Fruit fly (Drosophila melanogaster) whole organism, embryonic: Measurements from ENCODE around the gene alphaKap4.

Experiments used
- Aef1 ChIP-seq: fragments of 200-800 bp; sonication (Bioruptor generic); IDR thresholded peaks from 3 replicates; pipeline ENCODE4 v1.3.6; 2022; ENCODE audit warnings: missing biosample characterization, missing genetic modification characterization
- CG11696 ChIP-seq: fragments of 200-800 bp; sonication (Bioruptor generic); IDR thresholded peaks from 2 replicates; pipeline ENCODE4 v1.3.6; 2022; ENCODE audit warnings: missing biosample characterization, missing genetic modification characterization
- CG12769 ChIP-seq: fragments of 200-800 bp; sonication (Bioruptor generic); optimal IDR thresholded peaks from 2 replicates; lab custom pipeline; 2019; ENCODE audit warnings: missing biosample characterization, mild to moderate bottlenecking, missing genetic modification characterization, moderate library complexity
- CG15011 ChIP-seq: fragments of 200-800 bp; sonication (Bioruptor generic); optimal IDR thresholded peaks from 3 replicates; lab custom pipeline; 2018; ENCODE audit warnings: missing biosample characterization, mild to moderate bottlenecking, missing genetic modification characterization
- CG1647 ChIP-seq: fragments of 200-800 bp; sonication (Bioruptor generic); optimal IDR thresholded peaks from 3 replicates; lab custom pipeline; 2016; ENCODE audit warnings: missing biosample characterization, missing genetic modification characterization
- CG16813 ChIP-seq: fragments of 200-800 bp; sonication (Bioruptor generic); IDR thresholded peaks from 3 replicates; pipeline ENCODE4 v1.3.6; 2022; ENCODE audit warnings: missing biosample characterization, missing genetic modification characterization; ENCODE audit not compliant: partially characterized antibody
- CG17361 ChIP-seq: fragments of 200-800 bp; sonication (Bioruptor generic); IDR thresholded peaks from 3 replicates; pipeline ENCODE4 v1.3.6; 2022; ENCODE audit warnings: missing biosample characterization, missing genetic modification characterization
- CG17802 ChIP-seq: fragments of 200-800 bp; sonication (Bioruptor generic); optimal IDR thresholded peaks from 2 replicates; lab custom pipeline; 2018; ENCODE audit warnings: missing biosample characterization, mild to moderate bottlenecking, missing genetic modification characterization, moderate library complexity
- CG17829 ChIP-seq: fragments of 200-800 bp; optimal IDR thresholded peaks from 2 replicates; lab custom pipeline; 2019; ENCODE audit warnings: missing biosample characterization, mild to moderate bottlenecking, missing genetic modification characterization, moderate library complexity
- CG31365 ChIP-seq: fragments of 200-800 bp; sonication (Bioruptor generic); optimal IDR thresholded peaks from 2 replicates; lab custom pipeline; 2018; ENCODE audit warnings: missing biosample characterization, mild to moderate bottlenecking, missing genetic modification characterization
- CG33557 ChIP-seq: fragments of 200-800 bp; sonication (Bioruptor generic); optimal IDR thresholded peaks from 2 replicates; lab custom pipeline; 2019; ENCODE audit warnings: missing biosample characterization, mild to moderate bottlenecking, missing genetic modification characterization, moderate library complexity
- CG43689 ChIP-seq: fragments of 200-800 bp; sonication (Bioruptor generic); IDR thresholded peaks from 2 replicates; pipeline ENCODE4 v1.3.6; 2022; ENCODE audit warnings: missing biosample characterization, missing genetic modification characterization
- CG4404 ChIP-seq: fragments of 200-800 bp; sonication (Bioruptor generic); IDR thresholded peaks from 2 replicates; pipeline ENCODE4 v1.3.6; 2022; ENCODE audit warnings: missing biosample characterization, missing genetic modification characterization
- CG4820 ChIP-seq: fragments of 200-800 bp; sonication (Bioruptor generic); optimal IDR thresholded peaks from 3 replicates; lab custom pipeline; 2016; ENCODE audit warnings: missing biosample characterization, missing genetic modification characterization
- CG4854 ChIP-seq: fragments of 200-800 bp; sonication (Bioruptor generic); optimal IDR thresholded peaks from 2 replicates; lab custom pipeline; 2016; ENCODE audit warnings: missing biosample characterization, missing genetic modification characterization, inconsistent platforms
- CG5180 ChIP-seq: fragments of 200-800 bp; sonication (Bioruptor generic); optimal IDR thresholded peaks from 3 replicates; lab custom pipeline; 2017; ENCODE audit warnings: missing biosample characterization, missing genetic modification characterization, mild to moderate bottlenecking, moderate library complexity, missing genetic modification reagents
- CG6765 ChIP-seq: fragments of 200-800 bp; sonication (Bioruptor generic); optimal IDR thresholded peaks from 3 replicates; lab custom pipeline; 2017; ENCODE audit warnings: missing biosample characterization, mild to moderate bottlenecking, missing genetic modification characterization
- CG7839 ChIP-seq: fragments of 200-800 bp; sonication (Bioruptor generic); optimal IDR thresholded peaks from 3 replicates; lab custom pipeline; 2018; ENCODE audit warnings: missing biosample characterization, mild to moderate bottlenecking, missing genetic modification characterization, moderate library complexity
- CG9727 ChIP-seq: fragments of 200-800 bp; sonication (Bioruptor generic); optimal IDR thresholded peaks from 3 replicates; lab custom pipeline; 2017; ENCODE audit warnings: missing biosample characterization, mild to moderate bottlenecking, missing genetic modification characterization
- CG9797 ChIP-seq: fragments of 200-800 bp; sonication (Bioruptor generic); optimal IDR thresholded peaks from 3 replicates; lab custom pipeline; 2018; ENCODE audit warnings: missing biosample characterization, mild to moderate bottlenecking, missing genetic modification characterization
- Dad ChIP-seq: fragments of 200-800 bp; sonication (Bioruptor generic); optimal IDR thresholded peaks from 3 replicates; lab custom pipeline; 2016; ENCODE audit warnings: missing biosample characterization, missing genetic modification characterization
- Dfd ChIP-seq, 2 experiments: fragments of >200 bp; optimal IDR thresholded peaks; 2 replicates each; lab custom pipeline; 2017; ENCODE audit warnings: missing biosample characterization in 2 of 2, missing genetic modification characterization in 2 of 2
- E2f2 ChIP-seq: fragments of 200-800 bp; sonication (Bioruptor generic); IDR thresholded peaks from 2 replicates; pipeline ENCODE4 v1.3.6; 2022; ENCODE audit warnings: missing biosample characterization, missing genetic modification characterization
- ERR ChIP-seq: fragments of 200-800 bp; sonication (Bioruptor generic); optimal IDR thresholded peaks from 2 replicates; lab custom pipeline; 2016; ENCODE audit warnings: missing biosample characterization, missing genetic modification characterization
- HLH3B ChIP-seq: fragments of 200-800 bp; sonication (Bioruptor generic); IDR thresholded peaks from 2 replicates; pipeline ENCODE4 v1.3.6; 2022; ENCODE audit warnings: missing biosample characterization, missing genetic modification characterization
- HLH54F ChIP-seq: fragments of 200-800 bp; sonication (Bioruptor generic); optimal IDR thresholded peaks from 3 replicates; lab custom pipeline; 2016; ENCODE audit warnings: missing biosample characterization, missing genetic modification characterization
- Max ChIP-seq: fragments of 200-800 bp; sonication (Bioruptor generic); optimal IDR thresholded peaks from 2 replicates; lab custom pipeline; 2016; ENCODE audit warnings: missing biosample characterization, mild to moderate bottlenecking, missing genetic modification characterization
- Oli ChIP-seq: fragments of 200-800 bp; sonication (Bioruptor generic); optimal IDR thresholded peaks from 2 replicates; lab custom pipeline; 2018; ENCODE audit warnings: missing biosample characterization, mild to moderate bottlenecking, missing genetic modification characterization, moderate library complexity
- Rx ChIP-seq: fragments of 200-800 bp; sonication (Bioruptor generic); IDR thresholded peaks from 2 replicates; pipeline ENCODE4 v1.3.6; 2022; ENCODE audit warnings: missing biosample characterization, missing genetic modification characterization
- Stat92E ChIP-seq, 3 experiments: fragments of >200 bp in 2 of 3; fragments of 200-800 bp in 1 of 3; sonication (Bioruptor generic) in 1 of 3; optimal IDR thresholded peaks; 2 replicates each; lab custom pipeline; 2017 to 2019; ENCODE audit warnings: missing biosample characterization in 3 of 3, missing genetic modification characterization in 3 of 3, mild to moderate bottlenecking in 1 of 3, moderate library complexity in 1 of 3
- br ChIP-seq: fragments of >200 bp; optimal IDR thresholded peaks from 2 replicates; lab custom pipeline; 2017
- chif ChIP-seq, 2 experiments: fragments of 200-800 bp; sonication (Bioruptor generic); optimal IDR thresholded peaks; 3 replicates each; lab custom pipeline; 2016; ENCODE audit warnings: missing biosample characterization in 2 of 2, missing genetic modification characterization in 2 of 2
- ci ChIP-seq: fragments of 200-800 bp; sonication (Bioruptor generic); IDR thresholded peaks from 3 replicates; pipeline ENCODE4 v1.3.6; 2022; ENCODE audit warnings: missing biosample characterization, missing genetic modification characterization
- danr ChIP-seq: fragments of 200-800 bp; sonication (Bioruptor generic); IDR thresholded peaks from 2 replicates; pipeline ENCODE4 v1.3.6; 2022; ENCODE audit warnings: missing biosample characterization, missing genetic modification characterization
- dati ChIP-seq: fragments of 200-800 bp; sonication (Bioruptor generic); IDR thresholded peaks from 2 replicates; pipeline ENCODE4 v1.3.6; 2022; ENCODE audit warnings: missing biosample characterization, missing genetic modification characterization
- dimm ChIP-seq: fragments of 200-800 bp; sonication (Bioruptor generic); IDR thresholded peaks from 2 replicates; pipeline ENCODE4 v1.3.6; 2022; ENCODE audit warnings: missing biosample characterization, missing genetic modification characterization
- dmrt99B ChIP-seq: fragments of 200-800 bp; sonication (Bioruptor generic); optimal IDR thresholded peaks from 2 replicates; lab custom pipeline; 2018; ENCODE audit warnings: missing biosample characterization, mild to moderate bottlenecking, missing genetic modification characterization, moderate library complexity
- dpn ChIP-seq, 2 experiments: fragments of 200-800 bp; sonication (Bioruptor generic); optimal IDR thresholded peaks; 3 replicates each; lab custom pipeline; 2016; ENCODE audit warnings: missing biosample characterization in 2 of 2, missing genetic modification characterization in 2 of 2
- gsb-n ChIP-seq: fragments of 200-800 bp; sonication (Bioruptor generic); optimal IDR thresholded peaks from 3 replicates; lab custom pipeline; 2018; ENCODE audit warnings: missing biosample characterization, mild to moderate bottlenecking, missing genetic modification characterization
- ind ChIP-seq: fragments of 200-800 bp; sonication (Bioruptor generic); optimal IDR thresholded peaks from 3 replicates; lab custom pipeline; 2016; ENCODE audit warnings: missing biosample characterization, missing genetic modification characterization
- klu ChIP-seq: fragments of 200-800 bp; sonication (Bioruptor generic); IDR thresholded peaks from 2 replicates; pipeline ENCODE4 v1.3.6; 2022; ENCODE audit warnings: missing biosample characterization, missing genetic modification characterization
- odd ChIP-seq: fragments of 200-800 bp; sonication (Bioruptor generic); optimal IDR thresholded peaks from 2 replicates; lab custom pipeline; 2017; ENCODE audit warnings: missing biosample characterization, mild to moderate bottlenecking, missing genetic modification characterization
- onecut ChIP-seq: fragments of 200-800 bp; sonication (Bioruptor generic); IDR thresholded peaks from 2 replicates; pipeline ENCODE4 v1.3.6; 2022; ENCODE audit warnings: missing biosample characterization, missing genetic modification characterization
- org-1 ChIP-seq: fragments of 200-800 bp; sonication (Bioruptor generic); optimal IDR thresholded peaks from 2 replicates; lab custom pipeline; 2017; ENCODE audit warnings: missing biosample characterization, missing genetic modification characterization
- otp ChIP-seq: fragments of 200-800 bp; sonication (Bioruptor generic); IDR thresholded peaks from 3 replicates; pipeline ENCODE4, ENCODE4 v1.3.6; 2022; ENCODE audit warnings: missing biosample characterization, missing genetic modification characterization
- pum ChIP-seq: fragments of 200-800 bp; sonication (Bioruptor generic); optimal IDR thresholded peaks from 2 replicates; lab custom pipeline; 2016; ENCODE audit warnings: missing biosample characterization, missing genetic modification characterization
- ranshi ChIP-seq: fragments of 200-800 bp; sonication (Bioruptor generic); IDR thresholded peaks from 2 replicates; pipeline ENCODE4 v1.3.6; 2022; ENCODE audit warnings: missing biosample characterization, missing genetic modification characterization
- run ChIP-seq: fragments of 200-800 bp; sonication (Bioruptor generic); optimal IDR thresholded peaks from 3 replicates; lab custom pipeline; 2018; ENCODE audit warnings: missing biosample characterization, mild to moderate bottlenecking, missing genetic modification characterization
- tup ChIP-seq: fragments of 200-800 bp; sonication (Bioruptor generic); optimal IDR thresholded peaks from 2 replicates; lab custom pipeline; 2016; ENCODE audit warnings: missing biosample characterization, mild to moderate bottlenecking, missing genetic modification characterization, moderate library complexity
- wdn ChIP-seq: fragments of 200-800 bp; sonication (Bioruptor generic); IDR thresholded peaks from 2 replicates; pipeline ENCODE4 v1.3.6; 2022; ENCODE audit warnings: missing biosample characterization, missing genetic modification characterization
- zfh1 ChIP-seq: fragments of 200-800 bp; sonication (Bioruptor generic); IDR thresholded peaks from 3 replicates; pipeline ENCODE4 v1.3.6; 2022; ENCODE audit warnings: missing biosample characterization, missing genetic modification characterization

The alphaKap4 gene

DNA sequence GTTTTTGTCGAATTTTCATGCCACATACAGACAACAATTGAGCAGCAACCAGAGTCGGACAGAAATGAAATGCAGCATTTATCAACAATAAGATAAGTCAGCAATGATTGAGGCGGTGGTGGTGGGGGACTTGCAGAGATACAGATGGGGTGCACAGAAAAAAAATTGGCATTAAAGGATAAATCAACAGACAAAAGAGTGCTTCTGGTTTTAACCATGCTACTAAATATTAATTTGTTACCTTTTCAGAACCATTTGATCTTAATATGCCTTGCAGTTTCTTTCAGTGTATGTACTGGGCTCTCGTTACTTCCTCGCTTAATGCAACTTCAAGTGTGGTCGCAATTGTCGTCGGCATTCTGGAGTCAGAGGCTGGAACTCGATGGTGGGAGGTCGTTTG lies 22.1 kb downstream of the alphaKap4 start (continued):
- TF ChIP-seq dmrt99B (tag; lab: Kevin White, UChicago) (peak; percentile 69), CG4404 (GFP tag; lab: Robert Waterston, UW) (peak; percentile 77), odd (GFP tag; lab: Kevin White, UChicago) (no peak), CG17829 (peak; percentile 80), dpn (GFP tag; optimal IDR thresholded peaks at IDR 0.05; lab: Kevin White, UChicago) (peak; percentile 13 to 20), CG9797 (GFP tag; lab: Kevin White, UChicago) (no peak), gsb-n (tag; lab: Kevin White, UChicago) (peak; percentile 13), CG16813 (GFP tag; lab: Robert Waterston, UW) (no peak), CG7839 (peak; percentile 68), Rx (GFP tag; lab: Robert Waterston, UW) (peak; percentile 56; the same call in 1 of the 2 replicates), CG31365 (tag; lab: Kevin White, UChicago) (no peak), CG4854 (peak; percentile 35), Aef1 (GFP tag; lab: Robert Waterston, UW) (0 out of 3 replicates have a peak, but pooled peaks have one; percentile 16), tup (GFP tag; lab: Kevin White, UChicago) (no peak), CG11696 (GFP tag; lab: Robert Waterston, UW) (peak; percentile 30; the same call in 1 of the 2 replicates), ci (GFP tag; lab: Robert Waterston, UW) (peak; percentile 82), CG6765 (no peak), Dfd (GFP tag; optimal IDR thresholded peaks at IDR 0.05; lab: Kevin White, UChicago) (no peak), HLH3B (GFP tag; lab: Robert Waterston, UW) (peak; percentile 64), CG5180 (peak; percentile 17), CG17361 (GFP tag; lab: Robert Waterston, UW) (peak; percentile 34; the same call in 1 of the 3 replicates), danr (peak; percentile 39; the same call in 1 of the 2 replicates), org-1 (peak; percentile 29), HLH54F (GFP tag; lab: Kevin White, UChicago) (no peak), dati (GFP tag; lab: Robert Waterston, UW) (peak; percentile 53; the same call in 1 of the 2 replicates), klu (GFP tag; lab: Robert Waterston, UW) (0 out of 2 replicates have a peak, but pooled peaks have one; percentile 12), dimm (no peak), ind (GFP tag; lab: Kevin White, UChicago) (peak; percentile 2), CG43689 (GFP tag; lab: Robert Waterston, UW) (no peak), br (lab: Kevin White, UChicago) (no peak), CG1647 (no peak), onecut (peak; percentile 70), ERR (GFP tag; lab: Kevin White, UChicago) (no peak), CG33557 (GFP tag; lab: Kevin White, UChicago) (peak; percentile 18), CG15011 (GFP tag; lab: Kevin White, UChicago) (peak; percentile 13), wdn (no peak), Oli (tag; lab: Kevin White, UChicago) (peak; percentile 35), ranshi (GFP tag; lab: Robert Waterston, UW) (peak; percentile 75; the same call in 1 of the 2 replicates), Max (GFP tag; lab: Kevin White, UChicago) (peak; percentile 16), zfh1 (peak; percentile 93), CG4820 (GFP tag; lab: Kevin White, UChicago) (peak; percentile 75), CG12769 (tag; lab: Kevin White, UChicago) (no peak), run (tag; lab: Kevin White, UChicago) (no peak), Dad (peak; percentile 38), CG17802 (peak; percentile 23), otp (GFP tag; lab: Robert Waterston, UW) (peak; percentile 83), chif (GFP tag; optimal IDR thresholded peaks at IDR 0.05; lab: Kevin White, UChicago) (peak; percentile 31 to 60), Stat92E (GFP tag; optimal IDR thresholded peaks at IDR 0.05; lab: Kevin White, UChicago) (peak in 1 of 3 experiments; percentile 35), E2f2 (no peak), CG9727 (peak; percentile 74), pum (GFP tag; lab: Kevin White, UChicago) (peak; percentile 32)
